Worm (Caenorhabditis elegans): ENCODE measurements around the gene C09F12.2.

DNA sequence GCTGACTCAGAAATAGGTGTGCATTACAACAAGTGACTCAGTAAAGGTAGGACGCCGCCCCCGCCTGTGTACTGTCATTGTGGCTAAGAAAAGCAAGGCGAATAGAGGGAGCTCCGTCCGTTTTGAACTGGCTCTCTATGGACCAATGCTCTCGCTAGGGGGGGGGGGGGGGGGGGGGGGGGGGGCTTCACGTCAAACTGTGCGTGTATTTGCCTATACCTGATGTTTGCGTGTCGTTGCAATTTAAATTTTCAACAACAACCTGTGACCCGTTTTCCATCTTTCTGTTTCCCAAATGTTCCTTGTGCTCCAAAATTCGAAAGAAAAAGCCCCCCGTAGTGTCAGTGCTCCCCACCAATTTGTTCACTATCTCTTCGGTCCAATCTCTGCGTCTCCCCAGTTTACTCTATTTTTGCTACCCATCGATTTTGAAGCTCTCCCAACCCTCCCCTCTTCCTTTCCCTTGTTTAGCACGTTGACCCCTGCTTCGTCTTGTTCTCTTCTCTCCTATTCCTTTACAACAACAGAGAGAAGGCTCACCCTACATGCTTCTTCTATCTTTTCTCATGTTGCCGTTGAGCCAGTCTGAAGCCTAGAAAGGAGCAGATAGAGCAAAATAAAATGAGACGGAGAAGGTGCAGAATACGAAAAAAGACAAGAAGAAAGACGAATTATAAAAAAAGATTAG, 19.1 kb upstream of the C09F12.2 start:
- TF ChIP-seq dao-5 (tag; optimal IDR thresholded peaks at IDR 0.05) (no peak), W03F9.2 (tag; optimal IDR thresholded peaks at IDR 0.05) (no peak)
